Fruit fly (Drosophila melanogaster): ENCODE results near the gene Cngl.
A peak's percentile ranks its signal among the peaks of the same experiment; 100 is the strongest.

Cngl gene

DNA sequence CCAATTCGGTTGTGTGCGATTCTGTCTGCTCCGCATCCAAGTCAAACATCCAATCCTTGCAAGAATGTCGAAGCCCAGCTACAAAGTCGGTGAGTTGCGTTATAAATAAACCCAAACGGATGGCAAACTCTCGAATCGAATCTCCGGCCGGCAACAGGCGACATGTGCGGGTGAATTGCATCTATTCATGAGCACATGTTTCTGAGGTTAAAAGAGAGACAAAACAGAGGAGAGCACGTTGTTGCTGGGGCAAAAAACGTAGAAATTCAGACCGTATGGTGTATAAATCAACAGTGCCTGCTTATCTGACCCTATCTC, 9.2 kb upstream of the Cngl start:
- TF ChIP-seq CG34406 (GFP tag; optimal IDR thresholded peaks at IDR 0.05) (no peak), dsx (GFP tag; optimal IDR thresholded peaks at IDR 0.05; ENCODE audit: poor library complexity, severe bottlenecking) (peak; percentile 54)

DNA sequence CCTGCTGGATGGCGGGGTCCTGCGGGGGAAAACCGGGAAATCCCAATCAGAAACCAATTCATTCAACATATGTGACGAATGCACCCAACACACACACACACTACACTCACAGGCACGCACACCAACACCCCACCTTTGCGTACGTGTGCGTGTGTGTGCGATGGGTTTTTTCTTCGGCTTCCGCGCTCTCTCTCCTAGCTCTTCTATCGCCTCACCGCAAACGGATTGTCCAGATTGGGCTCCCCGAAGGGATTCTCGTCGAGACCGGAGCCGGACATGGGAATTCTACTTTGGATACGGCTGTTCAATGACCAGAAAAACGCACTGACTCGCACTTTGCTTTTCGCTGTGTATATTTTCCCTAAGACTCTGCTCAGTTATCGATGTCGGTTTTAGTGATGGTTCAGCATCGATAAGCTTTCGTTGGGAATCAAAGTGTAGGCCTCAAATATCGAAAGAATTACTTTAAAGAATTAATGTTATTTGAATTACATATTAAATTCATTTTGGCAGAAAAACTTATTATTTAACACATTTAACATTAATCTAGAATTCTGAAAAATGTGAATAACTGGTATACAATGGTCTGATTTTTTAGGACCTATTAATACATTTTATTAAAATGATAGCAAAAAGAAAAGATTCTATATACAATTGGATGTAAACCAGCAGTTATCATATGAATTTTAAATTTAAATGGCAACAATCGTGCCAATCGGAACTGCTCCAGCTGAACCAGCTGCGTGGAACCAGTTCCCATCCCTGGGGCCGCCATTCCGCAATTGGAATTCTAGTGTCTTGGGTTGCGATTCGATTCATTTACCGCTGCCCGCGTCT, 8.7 kb upstream of the Cngl start, which contains the start of the genes Scamp and Ahcy:
Scamp (minus strand) TSS at position 394 of the 837 bp plus-strand sequence.
Ahcy (plus strand) TSS at position 772 of the 837 bp plus-strand sequence.
- peak; percentile 26 for TF ChIP-seq Hr39 (GFP tag; optimal IDR thresholded peaks at IDR 0.05)
- no peak for TF ChIP-seq CG8319 (GFP tag; optimal IDR thresholded peaks at IDR 0.05)
- no peak for TF ChIP-seq CG6854 (GFP tag; optimal IDR thresholded peaks at IDR 0.05)
- no peak for TF ChIP-seq CG31627 (GFP tag; optimal IDR thresholded peaks at IDR 0.05)
- TF ChIP-seq Eip93F (GFP tag; optimal IDR thresholded peaks at IDR 0.05): no peak
- no peak for TF ChIP-seq ss (GFP tag; optimal IDR thresholded peaks at IDR 0.05)
- TF ChIP-seq Met (GFP tag; optimal IDR thresholded peaks at IDR 0.05): peak; percentile 45
- no peak for TF ChIP-seq topi (GFP tag; optimal IDR thresholded peaks at IDR 0.05)
- TF ChIP-seq Sox14 (GFP tag; optimal IDR thresholded peaks at IDR 0.05): no peak
- no peak for TF ChIP-seq vri (GFP tag; optimal IDR thresholded peaks at IDR 0.05)
- no peak for TF ChIP-seq net (GFP tag; optimal IDR thresholded peaks at IDR 0.05)
- TF ChIP-seq CG6163 (GFP tag; IDR thresholded peaks at IDR 0.05): 0 out of 3 replicates have a peak, but pooled peaks have one; percentile 12
- no peak for TF ChIP-seq salr (GFP tag; optimal IDR thresholded peaks at IDR 0.05)
- TF ChIP-seq Gug (GFP tag; IDR thresholded peaks at IDR 0.05): no peak
- peak; percentile 28 for TF ChIP-seq Smox (GFP tag; optimal IDR thresholded peaks at IDR 0.05)
- no peak for TF ChIP-seq fd59A (GFP tag; optimal IDR thresholded peaks at IDR 0.05)
- TF ChIP-seq Sox15 (GFP tag; optimal IDR thresholded peaks at IDR 0.05): no peak
- no peak for TF ChIP-seq CG9139 (GFP tag; optimal IDR thresholded peaks at IDR 0.05)
- no peak for TF ChIP-seq Ets96B (tag; optimal IDR thresholded peaks at IDR 0.05)
- peak; percentile 54 for TF ChIP-seq Eip78C (GFP tag)
- TF ChIP-seq Hr4 (GFP tag; optimal IDR thresholded peaks at IDR 0.05): peak; percentile 32
- TF ChIP-seq CG1621 (tag; optimal IDR thresholded peaks at IDR 0.05): no peak
- TF ChIP-seq CG4318 (GFP tag; optimal IDR thresholded peaks at IDR 0.05): no peak
- TF ChIP-seq CG32006 (GFP tag; optimal IDR thresholded peaks at IDR 0.05): no peak
- no peak for TF ChIP-seq CG10669 (GFP tag; optimal IDR thresholded peaks at IDR 0.05)
- peak; percentile 27 for TF ChIP-seq OdsH (GFP tag; optimal IDR thresholded peaks at IDR 0.05)
- peak; percentile 24 for TF ChIP-seq cyc (GFP tag; optimal IDR thresholded peaks at IDR 0.05)
- no peak for TF ChIP-seq dac (GFP tag; optimal IDR thresholded peaks at IDR 0.05)
- no peak for TF ChIP-seq CG11762 (GFP tag; optimal IDR thresholded peaks at IDR 0.05; ENCODE audit: insufficient read depth)
- TF ChIP-seq CG11902 (GFP tag; optimal IDR thresholded peaks at IDR 0.05): no peak
- TF ChIP-seq CG16779 (tag; optimal IDR thresholded peaks at IDR 0.05): peak; percentile 10
- TF ChIP-seq dsx (GFP tag; optimal IDR thresholded peaks at IDR 0.05; ENCODE audit: poor library complexity, severe bottlenecking): no peak
- TF ChIP-seq Eip75B (GFP tag; optimal IDR thresholded peaks at IDR 0.05): peak; percentile 30
- TF ChIP-seq Ets21C (GFP tag; optimal IDR thresholded peaks at IDR 0.05): peak; percentile 10
- TF ChIP-seq CG6792 (GFP tag; optimal IDR thresholded peaks at IDR 0.05): no peak
- TF ChIP-seq CG8119 (GFP tag; IDR thresholded peaks at IDR 0.05): no peak
- no peak for TF ChIP-seq spab (GFP tag; optimal IDR thresholded peaks at IDR 0.05)
- TF ChIP-seq pdm3 (GFP tag; optimal IDR thresholded peaks at IDR 0.05): peak; percentile 26
- no peak for TF ChIP-seq CG6808 (GFP tag; optimal IDR thresholded peaks at IDR 0.05)
- TF ChIP-seq fd85E (GFP tag; optimal IDR thresholded peaks at IDR 0.05): no peak
- TF ChIP-seq Blimp-1 (GFP tag; optimal IDR thresholded peaks at IDR 0.05): no peak
- no peak for TF ChIP-seq CG8632 (GFP tag; optimal IDR thresholded peaks at IDR 0.05)
- no peak for TF ChIP-seq CG6276 (GFP tag; optimal IDR thresholded peaks at IDR 0.05)
- TF ChIP-seq CG15336 (GFP tag; IDR thresholded peaks at IDR 0.05): 0 out of 2 replicates have a peak, but pooled peaks have one; percentile 32
- TF ChIP-seq Hr38 (GFP tag; optimal IDR thresholded peaks at IDR 0.05): no peak
- TF ChIP-seq lz (GFP tag; optimal IDR thresholded peaks at IDR 0.05): peak; percentile 28
- TF ChIP-seq achi (GFP tag; optimal IDR thresholded peaks at IDR 0.05): peak; percentile 4
- TF ChIP-seq svp (GFP tag): peak; percentile 41
